Worm (Caenorhabditis elegans) whole organism, midembryonic: ENCODE measurements around the gene wht-3.

ENCODE experiments used
- T22C8.4 ChIP-seq: fragments of 200-800 bp; sonication (Bioruptor generic); IDR thresholded peaks from 2 replicates; pipeline ENCODE4 v1.3.6; 2022; ENCODE audit warnings: missing genetic modification characterization, missing compliant biosample characterization
- cog-1 ChIP-seq: sonication (generic microtip); optimal IDR thresholded peaks from 2 replicates; lab custom pipeline; 2016; ENCODE audit warnings: missing genetic modification characterization, missing compliant biosample characterization
- flt-1 ChIP-seq: fragments of 200-800 bp; sonication (Bioruptor generic); IDR thresholded peaks from 2 replicates; pipeline ENCODE4 v1.3.6; 2022; ENCODE audit warnings: missing genetic modification characterization, missing compliant biosample characterization
- klf-2 ChIP-seq: fragments of 200-800 bp; sonication (Bioruptor generic); conservative IDR thresholded peaks from 2 replicates; pipeline ENCODE4 v1.3.6; 2022; ENCODE audit warnings: missing genetic modification reagents, missing genetic modification characterization, missing compliant biosample characterization
- med-1 ChIP-seq: sonication (generic microtip); optimal IDR thresholded peaks from 2 replicates; lab custom pipeline; 2017; ENCODE audit warnings: missing genetic modification characterization, mild to moderate bottlenecking, missing compliant biosample characterization, antibody characterized with exemption, missing genetic modification reagents; ENCODE audit not compliant: insufficient read depth
- ref-1 ChIP-seq: fragments of 200-800 bp; sonication (Bioruptor generic); conservative IDR thresholded peaks from 2 replicates; pipeline ENCODE4 v1.3.6; 2022; ENCODE audit warnings: missing genetic modification reagents, missing genetic modification characterization, missing compliant biosample characterization
- tab-1 ChIP-seq: fragments of 200-800 bp; sonication (Bioruptor generic); IDR thresholded peaks from 2 replicates; pipeline ENCODE4 v1.3.6; 2022; ENCODE audit warnings: missing genetic modification characterization, missing compliant biosample characterization
- ztf-23 ChIP-seq: fragments of 200-800 bp; sonication (Bioruptor generic); IDR thresholded peaks from 2 replicates; pipeline ENCODE4 v1.3.6; 2022; ENCODE audit warnings: missing genetic modification reagents, missing genetic modification characterization, missing compliant biosample characterization
- ztf-29 ChIP-seq: fragments of 200-800 bp; sonication (Bioruptor generic); IDR thresholded peaks from 2 replicates; pipeline ENCODE4 v1.3.6; 2022; ENCODE audit warnings: missing genetic modification reagents, missing genetic modification characterization, missing compliant biosample characterization

DNA sequence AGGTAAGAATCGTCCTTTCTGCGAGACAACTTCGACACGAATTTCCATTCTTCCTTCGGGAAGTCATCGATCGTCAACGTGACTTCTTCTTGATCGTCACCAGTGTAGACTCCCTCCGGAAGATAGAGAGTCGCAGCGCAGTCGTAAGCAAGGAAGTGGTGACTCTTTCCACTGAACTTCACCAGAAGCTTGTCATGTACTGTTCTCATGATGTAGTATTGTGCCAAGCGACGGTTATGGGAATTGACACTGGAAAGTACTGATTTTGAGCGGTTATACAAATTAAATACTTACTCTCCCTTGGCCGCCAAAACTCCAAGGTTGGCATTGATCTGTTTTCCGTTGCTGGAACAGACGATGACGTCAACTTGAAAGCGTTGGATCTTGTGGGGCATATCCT is 24.1 kb upstream of the wht-3 start:
- no peak for TF ChIP-seq med-1 (GFP tag; lab: Kevin White, UChicago)
- no peak for TF ChIP-seq klf-2 (GFP tag; lab: Robert Waterston, UW)
- no peak for TF ChIP-seq ztf-23 (GFP tag; lab: Robert Waterston, UW)
- no peak for TF ChIP-seq cog-1 (tag; lab: Kevin White, UChicago)
- TF ChIP-seq ref-1 (GFP tag; lab: Robert Waterston, UW): no peak
- TF ChIP-seq ztf-29 (GFP tag; lab: Robert Waterston, UW): no peak
- no peak for TF ChIP-seq flt-1 (GFP tag; lab: Robert Waterston, UW)
- no peak for TF ChIP-seq tab-1
- no peak for TF ChIP-seq T22C8.4
